Fruit fly (Drosophila melanogaster) whole organism, prepupa: Measurements from ENCODE around the gene CG6495.

Experiments
- Blimp-1 ChIP-seq: fragments of 200-800 bp; sonication (Bioruptor generic); optimal IDR thresholded peaks from 3 replicates; lab custom pipeline; 2017; ENCODE audit warnings: missing biosample characterization, missing genetic modification characterization, mild to moderate bottlenecking, moderate library complexity, missing genetic modification reagents
- CG10631 ChIP-seq: fragments of 200-800 bp; sonication (Bioruptor generic); optimal IDR thresholded peaks from 2 replicates; lab custom pipeline; 2016; ENCODE audit warnings: missing biosample characterization, missing genetic modification characterization
- CG3032 ChIP-seq: fragments of 200-800 bp; optimal IDR thresholded peaks from 2 replicates; lab custom pipeline; 2019; ENCODE audit warnings: missing biosample characterization, mild to moderate bottlenecking, missing genetic modification characterization, moderate library complexity
- CG34406 ChIP-seq: fragments of 200-800 bp; sonication (Bioruptor generic); optimal IDR thresholded peaks from 3 replicates; lab custom pipeline; 2016; ENCODE audit warnings: missing biosample characterization, missing genetic modification characterization
- CG6163 ChIP-seq: fragments of 200-800 bp; sonication (Bioruptor generic); IDR thresholded peaks from 3 replicates; pipeline ENCODE4 v1.3.6; 2022; ENCODE audit warnings: missing biosample characterization, missing genetic modification characterization
- CG6792 ChIP-seq: fragments of 200-800 bp; sonication (Bioruptor generic); optimal IDR thresholded peaks from 3 replicates; lab custom pipeline; 2016; ENCODE audit warnings: missing biosample characterization, missing genetic modification characterization
- Hr39 ChIP-seq: fragments of 200-800 bp; sonication (Bioruptor generic); optimal IDR thresholded peaks from 2 replicates; lab custom pipeline; 2016; ENCODE audit warnings: missing biosample characterization, missing genetic modification characterization
- Hr4 ChIP-seq: fragments of 200-800 bp; sonication (Bioruptor generic); optimal IDR thresholded peaks from 3 replicates; lab custom pipeline; 2016; ENCODE audit warnings: missing biosample characterization, missing genetic modification characterization
- achi ChIP-seq: fragments of 200-800 bp; sonication (Bioruptor generic); optimal IDR thresholded peaks from 3 replicates; lab custom pipeline; 2016; ENCODE audit warnings: missing biosample characterization, missing genetic modification characterization
- fd85E ChIP-seq: fragments of 200-800 bp; sonication (Bioruptor generic); optimal IDR thresholded peaks from 3 replicates; lab custom pipeline; 2016; ENCODE audit warnings: missing biosample characterization, missing genetic modification characterization
- pdm3 ChIP-seq: fragments of 200-800 bp; sonication (Bioruptor generic); optimal IDR thresholded peaks from 3 replicates; lab custom pipeline; 2016; ENCODE audit warnings: missing biosample characterization, missing genetic modification characterization
- vri ChIP-seq: fragments of 200-800 bp; sonication (Bioruptor generic); optimal IDR thresholded peaks from 3 replicates; lab custom pipeline; 2016; ENCODE audit warnings: missing biosample characterization, mild to moderate bottlenecking, missing genetic modification characterization

dm6 chr2L:10752668-10753067, 8.2 kb upstream of the CG6495 start:
- TF ChIP-seq Hr39 (GFP tag; lab: Kevin White, UChicago) (no peak), pdm3 (GFP tag; lab: Kevin White, UChicago) (no peak), fd85E (GFP tag; lab: Kevin White, UChicago) (no peak), Blimp-1 (GFP tag; lab: Kevin White, UChicago) (no peak), CG6792 (GFP tag; lab: Kevin White, UChicago) (no peak), vri (GFP tag; lab: Kevin White, UChicago) (no peak), CG34406 (GFP tag; lab: Kevin White, UChicago) (no peak), CG10631 (no peak), achi (no peak), Hr4 (GFP tag; lab: Kevin White, UChicago) (no peak), CG6163 (GFP tag; lab: Robert Waterston, UW) (no peak), CG3032 (tag; lab: Kevin White, UChicago) (no peak)
